Worm (Caenorhabditis elegans) whole organism, young adult: ENCODE results near the gene T24E12.3.

Experiments
- C17E4.6 ChIP-seq: fragments of 200-800 bp; sonication (Bioruptor generic); IDR thresholded peaks from 2 replicates; pipeline ENCODE4 v1.3.6; 2022; ENCODE audit warnings: missing genetic modification reagents, missing genetic modification characterization, missing compliant biosample characterization
- mcd-1 ChIP-seq: fragments of 200-800 bp; sonication (Bioruptor generic); IDR thresholded peaks from 2 replicates; pipeline ENCODE4 v1.3.6; 2022; ENCODE audit warnings: missing genetic modification reagents, missing genetic modification characterization, missing compliant biosample characterization

DNA sequence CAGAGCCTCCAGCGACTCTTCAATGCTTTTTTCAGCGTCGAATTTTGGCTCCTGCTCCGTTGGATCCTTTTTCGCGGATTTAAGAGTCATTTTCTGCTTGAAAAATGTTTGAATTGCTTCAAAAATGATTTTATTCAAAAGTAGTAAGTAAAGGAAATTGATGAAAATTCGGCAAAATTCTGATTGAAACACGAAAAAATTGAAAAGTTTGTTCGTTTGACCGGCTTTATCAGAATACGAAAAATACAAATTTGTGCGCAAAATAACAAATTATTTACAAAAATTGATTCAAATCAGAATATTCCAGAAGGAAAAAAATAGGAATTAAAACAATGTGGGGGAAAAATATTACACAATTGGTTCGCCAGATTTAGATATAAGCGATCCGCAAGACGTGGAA lies 31.1 kb downstream of the T24E12.3 start, which contains the start of gene F54D10.4:
- TF ChIP-seq mcd-1 (GFP tag; lab: Robert Waterston, UW) (no peak), C17E4.6 (GFP tag; lab: Robert Waterston, UW) (no peak)
